Worm (Caenorhabditis elegans) whole organism, L4/young adult: Measurements from ENCODE around the gene ctns-1.

ENCODE experiments used
- W03F9.2 ChIP-seq: fragments of 150-350 bp; optimal IDR thresholded peaks from 2 replicates; lab custom pipeline; 2014; ENCODE audit warnings: missing biosample characterization, missing genetic modification characterization
- dao-5 ChIP-seq: sonication (generic microtip); optimal IDR thresholded peaks from 2 replicates; lab custom pipeline; 2016; ENCODE audit warnings: missing genotype, missing genetic modification characterization, moderate library complexity, missing compliant biosample characterization
- him-1 ChIP-seq: sonication (generic microtip); optimal IDR thresholded peaks from 2 replicates; lab custom pipeline; 2016; ENCODE audit warnings: missing genotype, missing genetic modification reagents, missing genetic modification characterization, missing compliant biosample characterization

- no peak for TF ChIP-seq W03F9.2
- TF ChIP-seq him-1 (tag; lab: Kevin White, UChicago) = no peak
- TF ChIP-seq dao-5 (tag; lab: Kevin White, UChicago) = no peak
Observed at ce11 chrII:8144543-8144942, 7.8 kb upstream of the ctns-1 start, which contains the start of gene F10B5.2.
